Fruit fly (Drosophila melanogaster) whole organism, embryonic: Measurements from ENCODE around the gene CG14102.

ENCODE experiments used
- BEAF-32 ChIP-seq: fragments of 200-800 bp; sonication (Bioruptor generic); optimal IDR thresholded peaks from 3 replicates; lab custom pipeline; 2017; ENCODE audit warnings: missing biosample characterization, missing genetic modification characterization, mild to moderate bottlenecking, moderate library complexity, missing genetic modification reagents
- C15 ChIP-seq: fragments of 200-800 bp; sonication (Bioruptor generic); IDR thresholded peaks from 3 replicates; pipeline ENCODE4 v1.3.6; 2022; ENCODE audit warnings: missing biosample characterization, missing genetic modification characterization
- CG10267 ChIP-seq: fragments of 200-800 bp; sonication (Bioruptor generic); optimal IDR thresholded peaks from 2 replicates; lab custom pipeline; 2018; ENCODE audit warnings: missing biosample characterization, mild to moderate bottlenecking, missing genetic modification characterization, moderate library complexity
- CG10959 ChIP-seq: fragments of 200-800 bp; sonication (Bioruptor generic); IDR thresholded peaks from 2 replicates; pipeline ENCODE4 v1.3.6; 2022; ENCODE audit warnings: missing biosample characterization, missing genetic modification characterization
- CG12744 ChIP-seq: fragments of 200-800 bp; sonication (Bioruptor generic); optimal IDR thresholded peaks from 2 replicates; lab custom pipeline; 2016; ENCODE audit warnings: missing biosample characterization, missing genetic modification characterization
- CG14441 ChIP-seq: fragments of 200-800 bp; sonication (Bioruptor generic); IDR thresholded peaks from 2 replicates; pipeline ENCODE4 v1.3.6; 2022; ENCODE audit warnings: missing biosample characterization, missing genetic modification characterization
- CG14667 ChIP-seq: fragments of 200-800 bp; sonication (Bioruptor generic); IDR thresholded peaks from 2 replicates; pipeline ENCODE4 v1.3.6; 2022; ENCODE audit warnings: missing biosample characterization, missing genetic modification characterization
- CG18619 ChIP-seq: fragments of 200-800 bp; sonication (Bioruptor generic); optimal IDR thresholded peaks from 3 replicates; lab custom pipeline; 2017; ENCODE audit warnings: missing biosample characterization, mild to moderate bottlenecking, missing genetic modification characterization
- CG3726 ChIP-seq: fragments of 200-800 bp; sonication (Bioruptor generic); IDR thresholded peaks from 3 replicates; pipeline ENCODE4, ENCODE4 v1.3.6; 2022; ENCODE audit warnings: missing biosample characterization, missing genetic modification characterization
- CG4282 ChIP-seq: fragments of 200-800 bp; sonication (Bioruptor generic); optimal IDR thresholded peaks from 2 replicates; lab custom pipeline; 2016; ENCODE audit warnings: missing biosample characterization, missing genetic modification characterization
- CG4730 ChIP-seq: fragments of 200-800 bp; sonication (Bioruptor generic); IDR thresholded peaks from 2 replicates; pipeline ENCODE4 v1.3.6; 2022; ENCODE audit warnings: missing biosample characterization, missing genetic modification characterization
- CG4820 ChIP-seq: fragments of 200-800 bp; sonication (Bioruptor generic); optimal IDR thresholded peaks from 3 replicates; lab custom pipeline; 2016; ENCODE audit warnings: missing biosample characterization, missing genetic modification characterization
- CG6272 ChIP-seq: fragments of 200-800 bp; sonication (Bioruptor generic); IDR thresholded peaks from 2 replicates; pipeline ENCODE4 v1.3.6; 2022; ENCODE audit warnings: missing biosample characterization, missing genetic modification characterization
- CG6689 ChIP-seq: fragments of 200-800 bp; sonication (Bioruptor generic); IDR thresholded peaks from 2 replicates; pipeline ENCODE4 v1.3.6; 2022; ENCODE audit warnings: missing biosample characterization, missing genetic modification characterization
- CG6791 ChIP-seq: fragments of 200-800 bp; sonication (Bioruptor generic); IDR thresholded peaks from 3 replicates; pipeline ENCODE4 v1.3.6; 2022; ENCODE audit warnings: missing biosample characterization, missing genetic modification characterization; ENCODE audit not compliant: partially characterized antibody
- CG7928 ChIP-seq: fragments of 200-800 bp; sonication (Bioruptor generic); optimal IDR thresholded peaks from 2 replicates; lab custom pipeline; 2017; ENCODE audit warnings: missing biosample characterization, mild to moderate bottlenecking, missing genetic modification characterization
- CG9215 ChIP-seq: fragments of 200-800 bp; sonication (Bioruptor generic); IDR thresholded peaks from 2 replicates; pipeline ENCODE4 v1.3.6; 2022; ENCODE audit warnings: missing biosample characterization, missing genetic modification characterization
- CoRest ChIP-seq: fragments of 200-800 bp; sonication (Bioruptor generic); optimal IDR thresholded peaks from 3 replicates; lab custom pipeline; 2018; ENCODE audit warnings: missing biosample characterization, mild to moderate bottlenecking, missing genetic modification characterization, moderate library complexity
- D19B ChIP-seq: fragments of 200-800 bp; sonication (Bioruptor generic); optimal IDR thresholded peaks from 2 replicates; lab custom pipeline; 2017; ENCODE audit warnings: missing biosample characterization, mild to moderate bottlenecking, missing genetic modification characterization
- Dip3 ChIP-seq: fragments of 200-800 bp; sonication (Bioruptor generic); optimal IDR thresholded peaks from 3 replicates; lab custom pipeline; 2016; ENCODE audit warnings: missing biosample characterization, missing genetic modification characterization
- Doc3 ChIP-seq: fragments of 200-800 bp; sonication (Bioruptor generic); IDR thresholded peaks from 3 replicates; pipeline ENCODE4 v1.3.6; 2022; ENCODE audit warnings: missing biosample characterization, missing genetic modification characterization; ENCODE audit not compliant: partially characterized antibody
- Dref ChIP-seq: fragments of 200-800 bp; sonication (Bioruptor generic); IDR thresholded peaks from 2 replicates; pipeline ENCODE4 v1.3.6; 2022; ENCODE audit warnings: missing biosample characterization, missing genetic modification characterization
- Drgx ChIP-seq: fragments of 200-800 bp; sonication (Bioruptor generic); IDR thresholded peaks from 2 replicates; pipeline ENCODE4 v1.3.6; 2022; ENCODE audit warnings: missing biosample characterization, missing genetic modification characterization
- Fer2 ChIP-seq: fragments of 200-800 bp; sonication (Bioruptor generic); optimal IDR thresholded peaks from 2 replicates; lab custom pipeline; 2018; ENCODE audit warnings: missing biosample characterization, mild to moderate bottlenecking, missing genetic modification characterization, moderate library complexity
- Fer3 ChIP-seq: fragments of 200-800 bp; sonication (Bioruptor generic); optimal IDR thresholded peaks from 2 replicates; lab custom pipeline; 2018; ENCODE audit warnings: missing biosample characterization, mild to moderate bottlenecking, missing genetic modification characterization, moderate library complexity
- HLH4C ChIP-seq: fragments of 200-800 bp; sonication (Bioruptor generic); IDR thresholded peaks from 3 replicates; pipeline ENCODE4 v1.3.6; 2022; ENCODE audit warnings: missing biosample characterization, missing genetic modification characterization; ENCODE audit not compliant: partially characterized antibody
- HmgZ ChIP-seq: fragments of 200-800 bp; sonication (Bioruptor generic); optimal IDR thresholded peaks from 2 replicates; lab custom pipeline; 2018; ENCODE audit warnings: missing biosample characterization, mild to moderate bottlenecking, missing genetic modification characterization
- Opbp ChIP-seq: fragments of 200-800 bp; sonication (Bioruptor generic); IDR thresholded peaks from 3 replicates; pipeline ENCODE4 v1.3.6; 2022; ENCODE audit warnings: missing biosample characterization, missing genetic modification characterization; ENCODE audit not compliant: partially characterized antibody
- TFAM ChIP-seq: fragments of 200-800 bp; sonication (Bioruptor generic); optimal IDR thresholded peaks from 2 replicates; lab custom pipeline; 2017; ENCODE audit warnings: missing biosample characterization, missing genetic modification characterization, inconsistent platforms
- Xbp1 ChIP-seq: fragments of 200-800 bp; sonication (Bioruptor generic); optimal IDR thresholded peaks from 3 replicates; lab custom pipeline; 2016; ENCODE audit warnings: missing biosample characterization, mild to moderate bottlenecking, missing genetic modification characterization
- amos ChIP-seq: fragments of 200-800 bp; sonication (Bioruptor generic); IDR thresholded peaks from 2 replicates; pipeline ENCODE4 v1.3.6; 2022; ENCODE audit warnings: missing biosample characterization, missing genetic modification characterization; ENCODE audit not compliant: partially characterized antibody
- ash1 ChIP-seq: fragments of 200-800 bp; sonication (Bioruptor generic); optimal IDR thresholded peaks from 2 replicates; lab custom pipeline; 2018; ENCODE audit warnings: missing biosample characterization, mild to moderate bottlenecking, missing genetic modification characterization
- ato ChIP-seq: fragments of 200-800 bp; sonication (Bioruptor generic); IDR thresholded peaks from 2 replicates; pipeline ENCODE4 v1.3.6; 2022; ENCODE audit warnings: missing biosample characterization, missing genetic modification characterization; ENCODE audit not compliant: partially characterized antibody
- bbx ChIP-seq: fragments of 200-800 bp; sonication (Bioruptor generic); IDR thresholded peaks from 2 replicates; pipeline ENCODE4 v1.3.6; 2022; ENCODE audit warnings: missing biosample characterization, missing genetic modification characterization; ENCODE audit not compliant: partially characterized antibody
- bigmax ChIP-seq: fragments of 200-800 bp; sonication (Bioruptor generic); optimal IDR thresholded peaks from 2 replicates; lab custom pipeline; 2018; ENCODE audit warnings: missing biosample characterization, mild to moderate bottlenecking, missing genetic modification characterization
- chif ChIP-seq, 2 experiments: fragments of 200-800 bp; sonication (Bioruptor generic); optimal IDR thresholded peaks; 3 replicates each; lab custom pipeline; 2016; ENCODE audit warnings: missing biosample characterization in 2 of 2, missing genetic modification characterization in 2 of 2
- dysf ChIP-seq: fragments of 200-800 bp; sonication (Bioruptor generic); IDR thresholded peaks from 3 replicates; pipeline ENCODE4 v1.3.6; 2022; ENCODE audit warnings: missing biosample characterization, missing genetic modification characterization
- gcm ChIP-seq: fragments of 200-800 bp; sonication (Bioruptor generic); optimal IDR thresholded peaks from 2 replicates; lab custom pipeline; 2019; ENCODE audit warnings: missing biosample characterization, mild to moderate bottlenecking, missing genetic modification characterization, moderate library complexity
- ham ChIP-seq: fragments of 200-800 bp; sonication (Bioruptor generic); IDR thresholded peaks from 2 replicates; pipeline ENCODE4 v1.3.6; 2022; ENCODE audit warnings: missing biosample characterization, missing genetic modification characterization
- hbn ChIP-seq: fragments of 200-800 bp; sonication (Bioruptor generic); IDR thresholded peaks from 2 replicates; pipeline ENCODE4 v1.3.6; 2022; ENCODE audit warnings: missing biosample characterization, missing genetic modification characterization; ENCODE audit not compliant: partially characterized antibody
- knrl ChIP-seq: fragments of 200-800 bp; sonication (Bioruptor generic); IDR thresholded peaks from 3 replicates; pipeline ENCODE4 v1.3.6; 2022; ENCODE audit warnings: missing biosample characterization, missing genetic modification characterization; ENCODE audit not compliant: partially characterized antibody
- nau ChIP-seq: fragments of 200-800 bp; sonication (Bioruptor generic); optimal IDR thresholded peaks from 3 replicates; lab custom pipeline; 2017; ENCODE audit warnings: missing biosample characterization, mild to moderate bottlenecking, missing genetic modification characterization, missing genetic modification reagents
- pzg ChIP-seq: fragments of 200-800 bp; sonication (Bioruptor generic); optimal IDR thresholded peaks from 3 replicates; lab custom pipeline; 2018; ENCODE audit warnings: missing biosample characterization, mild to moderate bottlenecking, missing genetic modification characterization, moderate library complexity
- salm ChIP-seq: fragments of 200-800 bp; sonication (Bioruptor generic); optimal IDR thresholded peaks from 2 replicates; lab custom pipeline; 2018; ENCODE audit warnings: missing biosample characterization, mild to moderate bottlenecking, missing genetic modification characterization
- scrt ChIP-seq: fragments of 200-800 bp; sonication (Bioruptor generic); optimal IDR thresholded peaks from 2 replicates; lab custom pipeline; 2018; ENCODE audit warnings: missing biosample characterization, mild to moderate bottlenecking, missing genetic modification characterization, moderate library complexity
- sens ChIP-seq: fragments of 200-800 bp; sonication (Bioruptor generic); peaks from one replicate; lab custom pipeline; 2016; ENCODE audit warnings: missing biosample characterization, missing genetic modification characterization
- sens-2 ChIP-seq: fragments of 200-800 bp; sonication (Bioruptor generic); IDR thresholded peaks from 2 replicates; pipeline ENCODE4 v1.3.6; 2022; ENCODE audit warnings: missing biosample characterization, missing genetic modification characterization
- slbo ChIP-seq: fragments of 200-800 bp; sonication (Bioruptor generic); IDR thresholded peaks from 2 replicates; pipeline ENCODE4 v1.3.6; 2022; ENCODE audit warnings: missing biosample characterization, missing genetic modification characterization
- sr ChIP-seq: fragments of 200-800 bp; sonication (Bioruptor generic); IDR thresholded peaks from 3 replicates; pipeline ENCODE4 v1.3.6; 2022; ENCODE audit warnings: missing biosample characterization, missing genetic modification characterization
- tup ChIP-seq: fragments of 200-800 bp; sonication (Bioruptor generic); optimal IDR thresholded peaks from 2 replicates; lab custom pipeline; 2016; ENCODE audit warnings: missing biosample characterization, mild to moderate bottlenecking, missing genetic modification characterization, moderate library complexity

CG14102 gene

DNA sequence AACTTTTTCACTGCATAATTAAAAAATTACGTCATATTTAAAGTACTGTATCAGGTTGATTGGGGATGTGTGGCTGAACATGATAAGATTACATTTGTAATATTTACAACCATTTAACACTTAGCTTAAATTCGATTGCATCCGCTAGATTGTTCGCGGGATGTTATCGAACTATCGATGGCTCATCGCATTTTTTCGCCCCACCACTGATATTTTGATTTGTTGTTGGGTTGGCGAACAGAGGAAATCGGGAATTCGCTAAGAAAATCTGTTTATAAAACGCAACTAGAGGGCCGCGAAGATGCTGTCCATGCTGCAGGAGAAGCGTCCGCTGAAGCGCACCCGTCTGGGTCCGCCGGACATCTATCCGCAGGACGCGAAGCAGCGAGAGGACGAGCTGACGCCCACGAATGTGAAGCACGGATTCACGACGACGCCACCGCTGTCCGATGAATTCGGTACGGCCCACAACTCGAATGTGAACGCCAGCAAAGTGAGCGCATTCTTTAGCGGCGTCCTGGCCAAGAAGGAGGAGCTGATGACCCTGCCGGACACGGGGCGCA is 35.4 kb upstream of the CG14102 start, which contains the start of gene kto (continued):
- TF ChIP-seq CG7928 (GFP tag; lab: Kevin White, UChicago) (no peak), ham (no peak), pzg (peak; percentile 68), CG14667 (GFP tag; lab: Robert Waterston, UW) (no peak), CG3726 (GFP tag; lab: Robert Waterston, UW) (no peak), hbn (GFP tag; lab: Robert Waterston, UW) (peak; percentile 88), CG14441 (GFP tag; lab: Robert Waterston, UW) (no peak), BEAF-32 (peak; percentile 84), C15 (no peak), CG9215 (no peak), Fer3 (tag; lab: Kevin White, UChicago) (no peak), CG4282 (no peak), gcm (GFP tag; lab: Kevin White, UChicago) (no peak), sens (peak; percentile 84), Doc3 (GFP tag; lab: Robert Waterston, UW) (peak; percentile 81), ash1 (GFP tag; lab: Kevin White, UChicago) (no peak), chif (GFP tag; optimal IDR thresholded peaks at IDR 0.05; lab: Kevin White, UChicago) (no peak), ato (GFP tag; lab: Robert Waterston, UW) (peak; percentile 86), salm (tag; lab: Kevin White, UChicago) (no peak), HmgZ (tag; lab: Kevin White, UChicago) (peak; percentile 29), CG6272 (GFP tag; lab: Robert Waterston, UW) (no peak), D19B (no peak), CoRest (tag; lab: Kevin White, UChicago) (no peak), CG6689 (GFP tag; lab: Robert Waterston, UW) (no peak), nau (GFP tag; lab: Kevin White, UChicago) (no peak), scrt (GFP tag; lab: Kevin White, UChicago) (no peak), tup (no peak), bigmax (GFP tag; lab: Kevin White, UChicago) (no peak), CG12744 (GFP tag; lab: Kevin White, UChicago) (no peak), CG4730 (GFP tag; lab: Robert Waterston, UW) (no peak), slbo (no peak), CG10267 (tag; lab: Kevin White, UChicago) (no peak), Dref (GFP tag; lab: Robert Waterston, UW) (peak; percentile 90), bbx (peak; percentile 92), TFAM (GFP tag; lab: Kevin White, UChicago) (no peak), CG6791 (GFP tag; lab: Robert Waterston, UW) (peak; percentile 91), amos (GFP tag; lab: Robert Waterston, UW) (peak; percentile 87), Drgx (GFP tag; lab: Robert Waterston, UW) (no peak), Fer2 (tag; lab: Kevin White, UChicago) (no peak), Opbp (GFP tag; lab: Robert Waterston, UW) (peak; percentile 93), CG18619 (no peak), dysf (GFP tag; lab: Robert Waterston, UW) (no peak), sr (GFP tag; lab: Robert Waterston, UW) (0 out of 3 replicates have a peak, but pooled peaks have one; percentile 12), sens-2 (GFP tag; lab: Robert Waterston, UW) (no peak), HLH4C (GFP tag; lab: Robert Waterston, UW) (peak; percentile 90), Xbp1 (GFP tag; lab: Kevin White, UChicago) (no peak), Dip3 (GFP tag; lab: Kevin White, UChicago) (no peak), knrl (GFP tag; lab: Robert Waterston, UW) (peak; percentile 76), CG10959 (GFP tag; lab: Robert Waterston, UW) (no peak), CG4820 (GFP tag; lab: Kevin White, UChicago) (no peak)
